Worm (Caenorhabditis elegans) whole organism, L4 larva: Measurements from ENCODE around the gene C44H9.6.

Experiments
- D1046.2 ChIP-seq: fragments of 200-800 bp; sonication (Bioruptor generic); IDR thresholded peaks from 2 replicates; pipeline ENCODE4 v1.3.6; 2022; ENCODE audit warnings: missing genetic modification characterization, missing compliant biosample characterization
- F26F4.8 ChIP-seq: fragments of 200-800 bp; sonication (Bioruptor generic); conservative IDR thresholded peaks from 2 replicates; pipeline ENCODE4 v1.3.6; 2022; ENCODE audit warnings: missing genetic modification characterization, missing compliant biosample characterization
- F37D6.2 ChIP-seq: sonication (generic microtip); optimal IDR thresholded peaks from 2 replicates; lab custom pipeline; 2016; ENCODE audit warnings: mild to moderate bottlenecking, missing genetic modification characterization, missing compliant biosample characterization
- R02D3.7 ChIP-seq: fragments of 150-350 bp; sonication (generic microtip); optimal IDR thresholded peaks from 3 replicates; lab custom pipeline; 2014; ENCODE audit warnings: missing biosample characterization, missing genetic modification characterization
- ZK546.5 ChIP-seq, 2 experiments: sonication (generic microtip); optimal IDR thresholded peaks; 2 replicates each; lab custom pipeline; 2017; ENCODE audit warnings: missing biosample characterization in 2 of 2, missing genetic modification characterization in 2 of 2
- aha-1 ChIP-seq: fragments of 150-350 bp; peaks from one replicate; lab custom pipeline; 2014; ENCODE audit warnings: missing biosample characterization, missing genetic modification characterization
- ama-1 ChIP-seq: fragments of 150-350 bp; optimal IDR thresholded peaks from 2 replicates; lab custom pipeline; 2014; ENCODE audit warnings: inconsistent platforms, mixed read lengths
- arid-1 ChIP-seq: fragments of 200-800 bp; sonication (Bioruptor generic); conservative IDR thresholded peaks from 2 replicates; pipeline ENCODE4 v1.3.6; 2022; ENCODE audit warnings: missing genetic modification reagents, missing genetic modification characterization, missing compliant biosample characterization
- ceh-20 ChIP-seq: fragments of 200-800 bp; sonication (Bioruptor generic); IDR thresholded peaks from 2 replicates; pipeline ENCODE4 v1.3.6; 2022; ENCODE audit warnings: missing genetic modification reagents, missing genetic modification characterization, missing compliant biosample characterization
- ceh-44 ChIP-seq: fragments of 200-800 bp; sonication (Bioruptor generic); IDR thresholded peaks from 2 replicates; pipeline ENCODE4 v1.3.6; 2022; ENCODE audit warnings: missing genetic modification reagents, missing genetic modification characterization, missing compliant biosample characterization
- ceh-82 ChIP-seq: sonication (generic microtip); optimal IDR thresholded peaks from 2 replicates; lab custom pipeline; 2017; ENCODE audit warnings: missing biosample characterization, missing genetic modification characterization
- ces-1 ChIP-seq: fragments of 150-350 bp; sonication (generic microtip); optimal IDR thresholded peaks from 4 replicates; lab custom pipeline; 2014; ENCODE audit warnings: missing biosample characterization, missing genetic modification reagents, missing genetic modification characterization
- cey-2 ChIP-seq: sonication (generic microtip); optimal IDR thresholded peaks from 3 replicates; lab custom pipeline; 2017; ENCODE audit warnings: missing genetic modification characterization, mild to moderate bottlenecking, missing compliant biosample characterization, antibody characterized with exemption, borderline replicate concordance; ENCODE audit not compliant: insufficient read depth
- daf-16 ChIP-seq, 3 experiments: sonication (generic microtip); optimal IDR thresholded peaks; 2 replicates each; lab custom pipeline; 2016 to 2017; ENCODE audit warnings: missing genetic modification characterization in 3 of 3, missing genetic modification reagents in 3 of 3, mild to moderate bottlenecking in 2 of 3, missing compliant biosample characterization in 2 of 3, missing biosample characterization in 1 of 3, moderate library complexity in 1 of 3
- dmd-6 ChIP-seq: fragments of 200-800 bp; sonication (Bioruptor generic); IDR thresholded peaks from 2 replicates; pipeline ENCODE4 v1.3.6; 2022; ENCODE audit warnings: missing genetic modification reagents, missing genetic modification characterization, missing compliant biosample characterization
- dmd-8 ChIP-seq: fragments of 200-800 bp; sonication (Bioruptor generic); IDR thresholded peaks from 2 replicates; pipeline ENCODE4 v1.3.6; 2022; ENCODE audit warnings: missing genetic modification characterization, missing compliant biosample characterization
- dmd-9 ChIP-seq: fragments of 200-800 bp; sonication (Bioruptor generic); IDR thresholded peaks from 2 replicates; pipeline ENCODE4 v1.3.6; 2022; ENCODE audit warnings: missing genetic modification reagents, missing genetic modification characterization, missing compliant biosample characterization
- duxl-1 ChIP-seq: sonication (generic microtip); optimal IDR thresholded peaks from 2 replicates; lab custom pipeline; 2016; ENCODE audit warnings: mild to moderate bottlenecking, missing genetic modification characterization, moderate library complexity, missing compliant biosample characterization; ENCODE audit not compliant: poor library complexity
- dve-1 ChIP-seq: sonication (generic microtip); optimal IDR thresholded peaks from 2 replicates; lab custom pipeline; 2017; ENCODE audit warnings: antibody characterized with exemption, mild to moderate bottlenecking, missing genetic modification characterization, missing compliant biosample characterization; ENCODE audit not compliant: insufficient read depth
- gei-8 ChIP-seq: fragments of 200-800 bp; sonication (Bioruptor generic); optimal IDR thresholded peaks from 2 replicates; lab custom pipeline; 2018; ENCODE audit warnings: mild to moderate bottlenecking, missing genetic modification characterization, missing compliant biosample characterization
- hlh-11 ChIP-seq: fragments of 200-800 bp; sonication (Bioruptor generic); optimal IDR thresholded peaks from 2 replicates; lab custom pipeline; 2018; ENCODE audit warnings: mild to moderate bottlenecking, missing genetic modification characterization, missing compliant biosample characterization
- lin-13 ChIP-seq: fragments of 150-350 bp; optimal IDR thresholded peaks from 2 replicates; lab custom pipeline; 2014; ENCODE audit warnings: missing biosample characterization, missing genetic modification reagents, missing genetic modification characterization
- lin-29 ChIP-seq: fragments of 200-800 bp; sonication (Bioruptor generic); IDR thresholded peaks from 2 replicates; pipeline ENCODE4 v1.3.6; 2022; ENCODE audit warnings: missing genetic modification reagents, missing genetic modification characterization, missing compliant biosample characterization
- mes-2 ChIP-seq: sonication (generic microtip); optimal IDR thresholded peaks from 2 replicates; lab custom pipeline; 2016; ENCODE audit warnings: missing genotype, mild to moderate bottlenecking, missing genetic modification characterization, missing compliant biosample characterization; ENCODE audit not compliant: poor library complexity, severe bottlenecking
- nhr-102 ChIP-seq: sonication (generic microtip); optimal IDR thresholded peaks from 2 replicates; lab custom pipeline; 2016; ENCODE audit warnings: mild to moderate bottlenecking, missing genetic modification characterization, moderate library complexity, missing compliant biosample characterization
- nhr-111 ChIP-seq: fragments of 200-800 bp; sonication (Bioruptor generic); optimal IDR thresholded peaks from 2 replicates; lab custom pipeline; 2018; ENCODE audit warnings: mild to moderate bottlenecking, missing genetic modification characterization, missing compliant biosample characterization
- nhr-25 ChIP-seq: sonication (generic microtip); optimal IDR thresholded peaks from 2 replicates; lab custom pipeline; 2017; ENCODE audit warnings: missing genetic modification characterization, mild to moderate bottlenecking, missing compliant biosample characterization, antibody characterized with exemption, moderate library complexity, borderline replicate concordance; ENCODE audit not compliant: insufficient read depth
- nhr-28 ChIP-seq: fragments of 150-350 bp; optimal IDR thresholded peaks from 2 replicates; lab custom pipeline; 2014; ENCODE audit warnings: missing biosample characterization, missing genetic modification characterization
- nhr-41 ChIP-seq: fragments of 200-800 bp; sonication (Bioruptor generic); IDR thresholded peaks from 2 replicates; pipeline ENCODE4 v1.3.6; 2022; ENCODE audit warnings: missing genetic modification reagents, missing genetic modification characterization, missing compliant biosample characterization
- nhr-77 ChIP-seq: fragments of 150-350 bp; optimal IDR thresholded peaks from 2 replicates; lab custom pipeline; 2014; ENCODE audit warnings: missing biosample characterization, missing genetic modification characterization
- pqm-1 ChIP-seq: sonication (generic microtip); optimal IDR thresholded peaks from 2 replicates; lab custom pipeline; 2017; ENCODE audit warnings: missing biosample characterization, missing genetic modification characterization
- rbr-2 ChIP-seq: sonication (generic microtip); optimal IDR thresholded peaks from 2 replicates; lab custom pipeline; 2016; ENCODE audit warnings: missing genotype, missing genetic modification characterization, missing compliant biosample characterization
- set-16 ChIP-seq: fragments of 200-800 bp; sonication (Bioruptor generic); IDR thresholded peaks from 2 replicates; pipeline ENCODE4 v1.3.6; 2022; ENCODE audit warnings: missing genetic modification reagents, missing genetic modification characterization, missing compliant biosample characterization
- snpc-4 ChIP-seq: fragments of 150-350 bp; optimal IDR thresholded peaks from 2 replicates; lab custom pipeline; 2014; ENCODE audit warnings: missing biosample characterization, missing genetic modification characterization
- unc-130 ChIP-seq: sonication (generic microtip); optimal IDR thresholded peaks from 2 replicates; lab custom pipeline; 2016; ENCODE audit warnings: missing genetic modification reagents, missing genetic modification characterization, missing compliant biosample characterization
- unc-62 ChIP-seq, 3 experiments: fragments of 150-350 bp in 1 of 3; sonication (generic microtip); optimal IDR thresholded peaks in 2 of 3; peaks in 1 of 3; 1 replicate in 1 of 3; 2 replicates in 2 of 3; lab custom pipeline; 2014 to 2017; ENCODE audit warnings: missing biosample characterization in 3 of 3, missing genetic modification characterization in 3 of 3, missing genetic modification reagents in 3 of 3, missing genotype in 1 of 3
- zfp-2 ChIP-seq: sonication (generic microtip); optimal IDR thresholded peaks from 2 replicates; lab custom pipeline; 2016; ENCODE audit warnings: mild to moderate bottlenecking, missing genetic modification characterization, missing compliant biosample characterization
- ztf-11 ChIP-seq: fragments of 150-350 bp; optimal IDR thresholded peaks from 2 replicates; lab custom pipeline; 2014; ENCODE audit warnings: missing biosample characterization, missing genetic modification characterization
- ztf-7 ChIP-seq: fragments of 150-350 bp; optimal IDR thresholded peaks from 2 replicates; lab custom pipeline; 2014; ENCODE audit warnings: missing biosample characterization, missing genetic modification characterization

Gene C44H9.6

DNA sequence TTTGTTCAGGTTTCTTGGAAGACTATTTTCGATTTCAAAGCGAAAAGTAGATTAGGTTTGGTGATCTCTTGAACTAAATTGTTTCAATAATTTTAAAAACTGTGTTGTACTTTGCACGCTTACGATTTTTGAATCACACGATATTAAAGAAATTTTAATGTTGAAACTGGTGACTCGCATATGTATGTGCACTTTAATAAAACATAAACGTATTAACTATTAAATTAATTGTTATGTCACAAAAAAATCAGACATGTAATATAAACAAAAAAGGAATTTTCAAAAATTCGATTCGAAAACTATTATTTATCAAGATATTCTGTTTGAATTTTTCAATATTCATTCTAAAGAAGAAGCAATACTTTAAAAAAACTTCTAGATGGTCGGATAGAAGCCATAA, 17.9 kb downstream of the C44H9.6 start, which contains the start of gene ugt-15 (continued):
- TF ChIP-seq ZK546.5 (tag; optimal IDR thresholded peaks at IDR 0.05; lab: Kevin White, UChicago), result no peak

DNA sequence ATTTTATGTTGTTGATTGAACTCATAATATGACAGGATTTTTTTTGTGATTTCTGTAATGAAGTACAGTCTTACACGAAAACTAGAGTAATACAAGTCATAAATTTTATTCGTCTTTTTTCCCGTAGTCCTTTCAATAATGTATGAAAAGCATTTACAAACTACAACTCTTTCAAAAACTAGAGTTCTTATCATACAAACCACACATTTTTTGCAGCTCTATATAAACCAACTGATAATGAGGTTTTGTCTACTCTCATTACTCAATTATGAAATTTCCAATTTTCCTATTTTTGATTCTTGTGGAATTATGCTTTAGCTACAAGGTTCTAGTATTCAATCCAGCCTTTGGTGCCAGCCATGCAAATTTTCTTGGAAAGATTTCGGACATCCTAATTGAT, 20.4 kb downstream of the C44H9.6 start, which contains the start of gene ugt-16:
ugt-16 (plus strand) TSS at position 248 of the 400 bp plus-strand sequence.
- TF ChIP-seq ceh-44 (GFP tag; lab: Robert Waterston, UW) (no peak), dmd-6 (GFP tag; lab: Robert Waterston, UW) (peak; percentile 24; the same call in 1 of the 2 replicates), nhr-102 (tag; lab: Kevin White, UChicago) (peak; percentile 10), nhr-77 (tag; lab: Kevin White, UChicago) (peak; percentile 19), daf-16 (GFP tag; optimal IDR thresholded peaks at IDR 0.05; lab: Kevin White, UChicago) (no peak), daf-16 (tag; optimal IDR thresholded peaks at IDR 0.05; lab: Kevin White, UChicago) (peak; percentile 2), zfp-2 (tag; lab: Kevin White, UChicago) (no peak), pqm-1 (tag; lab: Kevin White, UChicago) (peak; percentile 50), nhr-28 (tag; lab: Kevin White, UChicago) (peak; percentile 77), unc-62 (GFP tag; optimal IDR thresholded peaks at IDR 0.05 in 1 of 2; lab: Kevin White, UChicago) (peak in 1 of 2 experiments; percentile 6), unc-62 (tag; optimal IDR thresholded peaks at IDR 0.05; lab: Kevin White, UChicago) (no peak), R02D3.7 (tag; lab: Kevin White, UChicago) (no peak)

DNA sequence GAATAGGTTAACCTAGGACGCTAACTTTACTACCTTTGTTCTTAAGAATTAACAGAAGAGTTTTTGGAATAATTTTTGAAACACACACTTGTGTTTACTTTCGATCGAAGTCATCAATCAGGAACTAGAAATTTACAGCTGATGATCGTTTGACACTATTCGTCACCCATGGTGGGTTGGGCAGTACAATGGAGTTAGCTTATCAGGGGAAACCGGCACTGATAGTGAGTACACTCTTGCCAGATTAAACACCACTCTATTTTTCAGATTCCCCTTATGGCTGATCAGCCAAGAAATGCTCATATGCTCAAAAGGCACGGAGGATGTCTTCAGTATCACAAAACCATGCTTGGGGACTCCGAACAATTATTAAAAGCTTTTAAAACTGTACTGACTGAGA, 23.1 kb downstream of the C44H9.6 start:
- TF ChIP-seq unc-130 (GFP tag; lab: Kevin White, UChicago) (no peak), gei-8 (no peak), nhr-111 (GFP tag; lab: Kevin White, UChicago) (no peak), duxl-1 (tag; lab: Kevin White, UChicago) (no peak), nhr-102 (tag; lab: Kevin White, UChicago) (no peak), set-16 (GFP tag; lab: Robert Waterston, UW) (no peak), D1046.2 (no peak), nhr-77 (tag; lab: Kevin White, UChicago) (no peak), mes-2 (no peak), pqm-1 (tag; lab: Kevin White, UChicago) (peak; percentile 54), cey-2 (tag; lab: Kevin White, UChicago) (no peak), lin-29 (GFP tag; lab: Robert Waterston, UW) (no peak), snpc-4 (tag; lab: Kevin White, UChicago) (no peak), lin-13 (GFP tag; lab: Kevin White, UChicago) (no peak), rbr-2 (tag; lab: Kevin White, UChicago) (no peak), ces-1 (GFP tag; lab: Kevin White, UChicago) (no peak), ceh-20 (no peak), nhr-28 (tag; lab: Kevin White, UChicago) (peak; percentile 77), F37D6.2 (no peak), hlh-11 (peak; percentile 53), nhr-25 (no peak), aha-1 (no peak), dmd-9 (GFP tag; lab: Robert Waterston, UW) (no peak), ceh-82 (tag; lab: Kevin White, UChicago) (no peak), arid-1 (GFP tag; lab: Robert Waterston, UW) (no peak), nhr-41 (GFP tag; lab: Robert Waterston, UW) (no peak), ztf-7 (tag; lab: Kevin White, UChicago) (no peak), ztf-11 (tag; lab: Kevin White, UChicago) (no peak), dmd-6 (GFP tag; lab: Robert Waterston, UW) (peak; percentile 73), ama-1 (lab: Kevin White, UChicago) (no peak), F26F4.8 (GFP tag; lab: Robert Waterston, UW) (no peak), daf-16 (GFP tag; optimal IDR thresholded peaks at IDR 0.05; lab: Kevin White, UChicago) (no peak), daf-16 (tag; optimal IDR thresholded peaks at IDR 0.05; lab: Kevin White, UChicago) (peak; percentile 11), dmd-8 (no peak), dve-1 (tag; lab: Kevin White, UChicago) (peak; percentile 15)
